Worm (Caenorhabditis elegans) whole organism, L4 larva: Measurements from ENCODE around the gene dvc-1.

Experiments used
- D1046.2 ChIP-seq: fragments of 200-800 bp; sonication (Bioruptor generic); IDR thresholded peaks from 2 replicates; pipeline ENCODE4 v1.3.6; 2022; ENCODE audit warnings: missing genetic modification characterization, missing compliant biosample characterization
- F10B5.3 ChIP-seq: sonication (generic microtip); optimal IDR thresholded peaks from 2 replicates; lab custom pipeline; 2016; ENCODE audit warnings: mild to moderate bottlenecking, missing genetic modification characterization, missing compliant biosample characterization
- F26F4.8 ChIP-seq: fragments of 200-800 bp; sonication (Bioruptor generic); conservative IDR thresholded peaks from 2 replicates; pipeline ENCODE4 v1.3.6; 2022; ENCODE audit warnings: missing genetic modification characterization, missing compliant biosample characterization
- F37D6.2 ChIP-seq: sonication (generic microtip); optimal IDR thresholded peaks from 2 replicates; lab custom pipeline; 2016; ENCODE audit warnings: mild to moderate bottlenecking, missing genetic modification characterization, missing compliant biosample characterization
- F44E2.7 ChIP-seq: fragments of 200-800 bp; sonication (Bioruptor generic); IDR thresholded peaks from 2 replicates; pipeline ENCODE4 v2.1.2; 2022; ENCODE audit warnings: missing genetic modification characterization, missing compliant biosample characterization
- T26A8.4 ChIP-seq: fragments of 200-800 bp; sonication (Bioruptor generic); IDR thresholded peaks from 2 replicates; pipeline ENCODE4 v1.3.6; 2022; ENCODE audit warnings: missing genetic modification characterization, missing compliant biosample characterization
- Y105C5A.15 ChIP-seq: fragments of 200-800 bp; sonication (Bioruptor generic); IDR thresholded peaks from 2 replicates; pipeline ENCODE4 v1.3.6; 2022; ENCODE audit warnings: missing genetic modification characterization, missing compliant biosample characterization
- Y48G9A.11 ChIP-seq: fragments of 200-800 bp; sonication (Bioruptor generic); IDR thresholded peaks from 2 replicates; pipeline ENCODE4 v1.3.6; 2022; ENCODE audit warnings: missing genetic modification reagents, missing genetic modification characterization, missing compliant biosample characterization
- Y75B8A.6 ChIP-seq: fragments of 200-800 bp; sonication (Bioruptor generic); IDR thresholded peaks from 2 replicates; pipeline ENCODE4 v1.3.6; 2022; ENCODE audit warnings: missing genetic modification reagents, missing genetic modification characterization, missing compliant biosample characterization
- aly-2 ChIP-seq: sonication (generic microtip); optimal IDR thresholded peaks from 2 replicates; lab custom pipeline; 2018; ENCODE audit warnings: missing biosample characterization, missing genetic modification characterization
- ama-1 ChIP-seq: fragments of 150-350 bp; optimal IDR thresholded peaks from 2 replicates; lab custom pipeline; 2014; ENCODE audit warnings: inconsistent platforms, mixed read lengths
- arid-1 ChIP-seq: fragments of 200-800 bp; sonication (Bioruptor generic); conservative IDR thresholded peaks from 2 replicates; pipeline ENCODE4 v1.3.6; 2022; ENCODE audit warnings: missing genetic modification reagents, missing genetic modification characterization, missing compliant biosample characterization
- ceh-20 ChIP-seq: fragments of 200-800 bp; sonication (Bioruptor generic); IDR thresholded peaks from 2 replicates; pipeline ENCODE4 v1.3.6; 2022; ENCODE audit warnings: missing genetic modification reagents, missing genetic modification characterization, missing compliant biosample characterization
- ceh-28 ChIP-seq: fragments of 150-350 bp; optimal IDR thresholded peaks from 2 replicates; lab custom pipeline; 2014; ENCODE audit warnings: missing biosample characterization, missing genetic modification reagents, missing genetic modification characterization
- ceh-62 ChIP-seq: sonication (generic microtip); optimal IDR thresholded peaks from 2 replicates; lab custom pipeline; 2017; ENCODE audit warnings: missing biosample characterization, missing genetic modification characterization
- ceh-82 ChIP-seq: sonication (generic microtip); optimal IDR thresholded peaks from 2 replicates; lab custom pipeline; 2017; ENCODE audit warnings: missing biosample characterization, missing genetic modification characterization
- ces-1 ChIP-seq: fragments of 150-350 bp; sonication (generic microtip); optimal IDR thresholded peaks from 4 replicates; lab custom pipeline; 2014; ENCODE audit warnings: missing biosample characterization, missing genetic modification reagents, missing genetic modification characterization
- daf-16 ChIP-seq, 3 experiments: sonication (generic microtip); optimal IDR thresholded peaks; 2 replicates each; lab custom pipeline; 2016 to 2017; ENCODE audit warnings: missing genetic modification characterization in 3 of 3, missing genetic modification reagents in 3 of 3, mild to moderate bottlenecking in 2 of 3, missing compliant biosample characterization in 2 of 3, missing biosample characterization in 1 of 3, moderate library complexity in 1 of 3
- daf-8 ChIP-seq: fragments of 200-800 bp; sonication (Bioruptor generic); IDR thresholded peaks from 2 replicates; pipeline ENCODE4 v1.3.6; 2022; ENCODE audit warnings: missing genetic modification characterization, missing compliant biosample characterization
- dmd-6 ChIP-seq: fragments of 200-800 bp; sonication (Bioruptor generic); IDR thresholded peaks from 2 replicates; pipeline ENCODE4 v1.3.6; 2022; ENCODE audit warnings: missing genetic modification reagents, missing genetic modification characterization, missing compliant biosample characterization
- dve-1 ChIP-seq: sonication (generic microtip); optimal IDR thresholded peaks from 2 replicates; lab custom pipeline; 2017; ENCODE audit warnings: antibody characterized with exemption, mild to moderate bottlenecking, missing genetic modification characterization, missing compliant biosample characterization; ENCODE audit not compliant: insufficient read depth
- egl-27 ChIP-seq: sonication (generic microtip); optimal IDR thresholded peaks from 3 replicates; lab custom pipeline; 2017; ENCODE audit warnings: missing biosample characterization, missing genetic modification reagents, missing genetic modification characterization
- gei-8 ChIP-seq: fragments of 200-800 bp; sonication (Bioruptor generic); optimal IDR thresholded peaks from 2 replicates; lab custom pipeline; 2018; ENCODE audit warnings: mild to moderate bottlenecking, missing genetic modification characterization, missing compliant biosample characterization
- hif-1 ChIP-seq, 2 experiments: sonication (generic microtip); optimal IDR thresholded peaks; 2 replicates each; lab custom pipeline; 2016 to 2017; ENCODE audit warnings: missing compliant biosample characterization in 2 of 2, missing genetic modification characterization in 2 of 2, missing genetic modification reagents in 2 of 2, missing genotype in 2 of 2, mild to moderate bottlenecking in 1 of 2
- hlh-30 ChIP-seq: sonication (generic microtip); optimal IDR thresholded peaks from 2 replicates; lab custom pipeline; 2017; ENCODE audit warnings: antibody characterized with exemption, mild to moderate bottlenecking, missing genetic modification characterization, missing compliant biosample characterization; ENCODE audit not compliant: insufficient read depth
- hmg-1.1 ChIP-seq: fragments of 200-800 bp; sonication (Bioruptor generic); IDR thresholded peaks from 2 replicates; pipeline ENCODE4 v1.3.6; 2022; ENCODE audit warnings: missing genetic modification reagents, missing genetic modification characterization, missing compliant biosample characterization
- lin-13 ChIP-seq: fragments of 150-350 bp; optimal IDR thresholded peaks from 2 replicates; lab custom pipeline; 2014; ENCODE audit warnings: missing biosample characterization, missing genetic modification reagents, missing genetic modification characterization
- lin-15B ChIP-seq: fragments of 150-350 bp; sonication (generic microtip); optimal IDR thresholded peaks from 3 replicates; lab custom pipeline; 2014; ENCODE audit warnings: missing biosample characterization, missing genetic modification characterization
- mdl-1 ChIP-seq, 2 experiments: fragments of 150-350 bp in 1 of 2; sonication (generic microtip) in 1 of 2; optimal IDR thresholded peaks; 2 replicates each; lab custom pipeline; 2014 to 2017; ENCODE audit warnings: missing biosample characterization in 2 of 2, missing genetic modification characterization in 2 of 2
- mdt-29 ChIP-seq: fragments of 200-800 bp; sonication (Bioruptor generic); IDR thresholded peaks from 2 replicates; pipeline ENCODE4 v1.3.6; 2022; ENCODE audit warnings: missing genetic modification reagents, missing genetic modification characterization, missing compliant biosample characterization
- nhr-10 ChIP-seq: fragments of 150-350 bp; optimal IDR thresholded peaks from 2 replicates; lab custom pipeline; 2014; ENCODE audit warnings: missing biosample characterization, missing genetic modification characterization
- nhr-102 ChIP-seq: sonication (generic microtip); optimal IDR thresholded peaks from 2 replicates; lab custom pipeline; 2016; ENCODE audit warnings: mild to moderate bottlenecking, missing genetic modification characterization, moderate library complexity, missing compliant biosample characterization
- nhr-11 ChIP-seq: fragments of 150-350 bp; optimal IDR thresholded peaks from 2 replicates; lab custom pipeline; 2014; ENCODE audit warnings: missing biosample characterization, missing genetic modification characterization
- nhr-111 ChIP-seq: fragments of 200-800 bp; sonication (Bioruptor generic); optimal IDR thresholded peaks from 2 replicates; lab custom pipeline; 2018; ENCODE audit warnings: mild to moderate bottlenecking, missing genetic modification characterization, missing compliant biosample characterization
- nhr-25 ChIP-seq: sonication (generic microtip); optimal IDR thresholded peaks from 2 replicates; lab custom pipeline; 2017; ENCODE audit warnings: missing genetic modification characterization, mild to moderate bottlenecking, missing compliant biosample characterization, antibody characterized with exemption, moderate library complexity, borderline replicate concordance; ENCODE audit not compliant: insufficient read depth
- nhr-48 ChIP-seq: sonication (generic microtip); optimal IDR thresholded peaks from 2 replicates; lab custom pipeline; 2016; ENCODE audit warnings: mild to moderate bottlenecking, missing genetic modification characterization, missing compliant biosample characterization
- nhr-76 ChIP-seq: fragments of 150-350 bp; optimal IDR thresholded peaks from 2 replicates; lab custom pipeline; 2014; ENCODE audit warnings: missing biosample characterization, missing genetic modification characterization
- pha-4 ChIP-seq, 2 experiments: fragments of 150-350 bp in 1 of 2; fragments of 200-800 bp in 1 of 2; sonication (Bioruptor generic) in 1 of 2; IDR thresholded peaks in 1 of 2; optimal IDR thresholded peaks in 1 of 2; 2 replicates each; pipeline versions ENCODE4 v1.3.6 to Lab custom; 2014 to 2022; ENCODE audit warnings: missing genetic modification characterization in 2 of 2, missing genetic modification reagents in 2 of 2, missing biosample characterization in 1 of 2, missing compliant biosample characterization in 1 of 2
- rbr-2 ChIP-seq: sonication (generic microtip); optimal IDR thresholded peaks from 2 replicates; lab custom pipeline; 2016; ENCODE audit warnings: missing genotype, missing genetic modification characterization, missing compliant biosample characterization
- set-16 ChIP-seq: fragments of 200-800 bp; sonication (Bioruptor generic); IDR thresholded peaks from 2 replicates; pipeline ENCODE4 v1.3.6; 2022; ENCODE audit warnings: missing genetic modification reagents, missing genetic modification characterization, missing compliant biosample characterization
- skn-1 ChIP-seq: fragments of 150-350 bp; optimal IDR thresholded peaks from 2 replicates; lab custom pipeline; 2014; ENCODE audit warnings: missing biosample characterization, missing genetic modification characterization
- spr-1 ChIP-seq: sonication (generic microtip); optimal IDR thresholded peaks from 2 replicates; lab custom pipeline; 2016; ENCODE audit warnings: mild to moderate bottlenecking, missing genetic modification characterization, missing compliant biosample characterization
- tra-1 ChIP-seq: fragments of 200-800 bp; sonication (Bioruptor generic); IDR thresholded peaks from 2 replicates; pipeline ENCODE4 v1.3.6; 2022; ENCODE audit warnings: missing genetic modification reagents, missing genetic modification characterization, missing compliant biosample characterization
- unc-130 ChIP-seq: sonication (generic microtip); optimal IDR thresholded peaks from 2 replicates; lab custom pipeline; 2016; ENCODE audit warnings: missing genetic modification reagents, missing genetic modification characterization, missing compliant biosample characterization
- unc-39 ChIP-seq: sonication (generic microtip); optimal IDR thresholded peaks from 2 replicates; lab custom pipeline; 2017; ENCODE audit warnings: missing biosample characterization, missing genetic modification characterization
- zfp-2 ChIP-seq: sonication (generic microtip); optimal IDR thresholded peaks from 2 replicates; lab custom pipeline; 2016; ENCODE audit warnings: mild to moderate bottlenecking, missing genetic modification characterization, missing compliant biosample characterization
- zfp-3 ChIP-seq: fragments of 200-800 bp; sonication (Bioruptor generic); conservative IDR thresholded peaks from 2 replicates; pipeline ENCODE4 v1.3.6; 2022; ENCODE audit warnings: missing genetic modification reagents, missing genetic modification characterization, missing compliant biosample characterization
- ztf-11 ChIP-seq: fragments of 150-350 bp; optimal IDR thresholded peaks from 2 replicates; lab custom pipeline; 2014; ENCODE audit warnings: missing biosample characterization, missing genetic modification characterization

Gene dvc-1

DNA sequence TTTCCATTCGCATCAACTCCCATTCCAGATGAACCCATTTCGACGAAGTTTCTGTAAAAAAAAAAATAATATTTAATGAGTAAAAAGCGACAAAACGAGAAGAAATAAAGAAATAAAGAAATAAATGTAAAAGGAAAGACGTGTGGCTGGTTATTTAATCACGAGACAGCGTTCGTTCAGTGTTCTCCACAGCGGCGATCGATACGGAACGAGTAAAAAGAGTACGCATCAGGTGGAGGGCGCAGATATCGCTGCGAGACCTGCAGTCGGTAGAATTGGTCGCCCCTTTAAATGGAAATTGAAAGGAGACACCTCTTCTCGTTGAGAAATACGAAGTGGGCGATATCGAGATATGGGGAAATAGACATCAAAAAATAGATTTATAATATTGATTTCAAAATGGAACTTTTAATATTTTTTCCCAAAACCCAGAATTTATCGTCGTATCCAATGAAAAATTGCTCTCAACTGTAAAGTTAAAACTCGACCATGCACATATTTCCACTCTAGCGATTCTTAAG is 10.4 kb downstream of the dvc-1 start, which contains the start of gene pqn-70 (continued):
- TF ChIP-seq mdl-1 (tag; optimal IDR thresholded peaks at IDR 0.05; lab: Kevin White, UChicago): peak; percentile 16 to 73
- TF ChIP-seq dve-1 (tag; lab: Kevin White, UChicago): peak; percentile 92
- peak; percentile 35 for TF ChIP-seq ces-1 (GFP tag; lab: Kevin White, UChicago)
- TF ChIP-seq ceh-82 (tag; lab: Kevin White, UChicago): no peak
- no peak for TF ChIP-seq zfp-2 (tag; lab: Kevin White, UChicago)
- TF ChIP-seq hmg-1.1 (GFP tag; lab: Robert Waterston, UW): peak; percentile 86
- no peak for TF ChIP-seq set-16 (GFP tag; lab: Robert Waterston, UW)

DNA sequence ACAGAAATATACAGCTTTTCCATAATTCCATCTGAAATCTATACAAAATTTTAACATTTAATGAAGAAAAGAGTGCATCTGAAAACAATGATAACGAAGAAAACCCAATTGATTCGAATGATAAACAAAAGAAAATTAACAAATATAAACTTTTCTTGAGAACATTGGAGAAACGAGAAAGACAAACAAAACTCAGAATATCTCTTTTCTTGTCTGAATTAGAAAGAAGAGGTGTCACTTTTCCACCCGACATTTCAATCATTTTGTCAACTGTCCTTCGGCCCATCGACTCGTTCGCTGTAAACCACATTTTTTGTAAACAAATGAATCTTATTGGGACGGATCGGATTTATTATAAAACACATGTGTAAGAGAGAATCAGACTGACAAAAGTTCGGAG is 13.2 kb downstream of the dvc-1 start, which contains the start of gene bgal-1:
Gene bgal-1, minus strand, starts transcription at position 38 of the 400 bp plus-strand sequence.
- TF ChIP-seq nhr-25: no peak
- TF ChIP-seq Y48G9A.11 (GFP tag; lab: Robert Waterston, UW): no peak
- peak; percentile 92 for TF ChIP-seq ama-1 (lab: Kevin White, UChicago)
- no peak for TF ChIP-seq zfp-3
- TF ChIP-seq arid-1: no peak
- TF ChIP-seq Y75B8A.6 (GFP tag; lab: Robert Waterston, UW): no peak
- no peak for TF ChIP-seq F37D6.2 (tag; lab: Kevin White, UChicago)
- no peak for TF ChIP-seq ceh-28 (tag; lab: Kevin White, UChicago)
- no peak for TF ChIP-seq ceh-62 (tag; lab: Kevin White, UChicago)
- TF ChIP-seq hif-1 (tag; optimal IDR thresholded peaks at IDR 0.05; lab: Kevin White, UChicago): no peak
- TF ChIP-seq dmd-6 (GFP tag; lab: Robert Waterston, UW): no peak
- no peak for TF ChIP-seq spr-1 (tag; lab: Kevin White, UChicago)
- TF ChIP-seq F44E2.7: no peak
- TF ChIP-seq pha-4 (GFP tag; IDR thresholded peaks at IDR 0.05; lab: Robert Waterston, UW): peak; percentile 6; the same call in 1 of the 2 replicates
- TF ChIP-seq pha-4 (tag; optimal IDR thresholded peaks at IDR 0.05; lab: Kevin White, UChicago): no peak
- TF ChIP-seq nhr-10 (tag; lab: Kevin White, UChicago): no peak
- TF ChIP-seq unc-39 (tag; lab: Kevin White, UChicago): no peak
- TF ChIP-seq T26A8.4 (GFP tag; lab: Robert Waterston, UW): no peak; the same call in 1 of the 2 replicates
- TF ChIP-seq egl-27 (tag; lab: Kevin White, UChicago): no peak
- TF ChIP-seq unc-130: no peak
- TF ChIP-seq nhr-76 (tag; lab: Kevin White, UChicago): no peak
- TF ChIP-seq gei-8 (GFP tag; lab: Kevin White, UChicago): no peak
- no peak for TF ChIP-seq lin-13 (GFP tag; lab: Kevin White, UChicago)
- no peak for TF ChIP-seq nhr-102 (tag; lab: Kevin White, UChicago)
- no peak for TF ChIP-seq aly-2 (tag; lab: Kevin White, UChicago)
- no peak for TF ChIP-seq lin-15B (tag; lab: Kevin White, UChicago)
- TF ChIP-seq ztf-11: no peak
- TF ChIP-seq skn-1 (tag; lab: Kevin White, UChicago): no peak
- TF ChIP-seq F26F4.8: no peak
- no peak for TF ChIP-seq Y105C5A.15 (GFP tag; lab: Robert Waterston, UW)
- TF ChIP-seq ceh-20 (GFP tag; lab: Robert Waterston, UW): no peak
- no peak for TF ChIP-seq hmg-1.1 (GFP tag; lab: Robert Waterston, UW)
- TF ChIP-seq nhr-11 (tag; lab: Kevin White, UChicago): no peak
- TF ChIP-seq rbr-2 (tag; lab: Kevin White, UChicago): no peak
- no peak for TF ChIP-seq D1046.2 (GFP tag; lab: Robert Waterston, UW)
- peak in 1 of 2 experiments; percentile 72 for TF ChIP-seq daf-16 (GFP tag; optimal IDR thresholded peaks at IDR 0.05; lab: Kevin White, UChicago)
- TF ChIP-seq daf-16 (tag; optimal IDR thresholded peaks at IDR 0.05; lab: Kevin White, UChicago): peak; percentile 28
- no peak for TF ChIP-seq mdt-29 (GFP tag; lab: Robert Waterston, UW)
- TF ChIP-seq tra-1 (GFP tag; lab: Robert Waterston, UW): no peak
- no peak for TF ChIP-seq nhr-48
- peak; percentile 4 for TF ChIP-seq F10B5.3 (tag; lab: Kevin White, UChicago)
- TF ChIP-seq nhr-111 (GFP tag; lab: Kevin White, UChicago): no peak
- TF ChIP-seq daf-8 (GFP tag; lab: Robert Waterston, UW): no peak
- TF ChIP-seq hlh-30 (tag; lab: Kevin White, UChicago): peak; percentile 4
- peak; percentile 43 for TF ChIP-seq dve-1 (tag; lab: Kevin White, UChicago)
